Fruit fly (Drosophila melanogaster): ENCODE results near the gene Flo2.

DNA sequence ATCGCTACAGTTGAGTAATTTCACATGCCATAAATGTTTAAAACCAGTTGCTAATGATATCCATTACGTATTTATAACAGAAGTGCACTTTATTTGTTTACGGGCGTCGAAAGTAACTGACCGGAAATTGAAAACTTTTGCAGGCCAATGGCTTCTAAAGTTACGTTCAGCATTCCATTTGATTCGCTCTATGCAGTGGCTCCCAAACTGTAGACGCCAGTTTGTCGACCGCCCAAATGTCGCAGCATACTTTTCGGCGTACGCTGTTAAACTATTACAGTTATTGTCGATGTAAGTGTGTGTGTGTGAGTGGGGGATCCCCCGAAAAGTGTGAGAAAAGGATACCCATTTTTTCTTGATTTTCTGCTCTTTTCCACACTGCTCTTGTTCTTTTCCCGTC lies 121.7 kb downstream of the Flo2 start:
- TF ChIP-seq CG4496 (GFP tag; IDR thresholded peaks at IDR 0.05), result no peak
- no peak for TF ChIP-seq CG9948 (tag; optimal IDR thresholded peaks at IDR 0.05)
- TF ChIP-seq fd96Ca (GFP tag; IDR thresholded peaks at IDR 0.05), result no peak
- TF ChIP-seq Snoo (tag; optimal IDR thresholded peaks at IDR 0.05), result no peak
- TF ChIP-seq CG14655 (GFP tag; optimal IDR thresholded peaks at IDR 0.05), result no peak
